Worm (Caenorhabditis elegans) whole organism, midembryonic: ENCODE measurements around the gene daam-1.

Source experiments
- cog-1 ChIP-seq: sonication (generic microtip); optimal IDR thresholded peaks from 2 replicates; lab custom pipeline; 2016; ENCODE audit warnings: missing genetic modification characterization, missing compliant biosample characterization
- flt-1 ChIP-seq: fragments of 200-800 bp; sonication (Bioruptor generic); IDR thresholded peaks from 2 replicates; pipeline ENCODE4 v1.3.6; 2022; ENCODE audit warnings: missing genetic modification characterization, missing compliant biosample characterization
- klf-2 ChIP-seq: fragments of 200-800 bp; sonication (Bioruptor generic); conservative IDR thresholded peaks from 2 replicates; pipeline ENCODE4 v1.3.6; 2022; ENCODE audit warnings: missing genetic modification reagents, missing genetic modification characterization, missing compliant biosample characterization
- med-1 ChIP-seq: sonication (generic microtip); optimal IDR thresholded peaks from 2 replicates; lab custom pipeline; 2017; ENCODE audit warnings: missing genetic modification characterization, mild to moderate bottlenecking, missing compliant biosample characterization, antibody characterized with exemption, missing genetic modification reagents; ENCODE audit not compliant: insufficient read depth
- ref-1 ChIP-seq: fragments of 200-800 bp; sonication (Bioruptor generic); conservative IDR thresholded peaks from 2 replicates; pipeline ENCODE4 v1.3.6; 2022; ENCODE audit warnings: missing genetic modification reagents, missing genetic modification characterization, missing compliant biosample characterization
- tab-1 ChIP-seq: fragments of 200-800 bp; sonication (Bioruptor generic); IDR thresholded peaks from 2 replicates; pipeline ENCODE4 v1.3.6; 2022; ENCODE audit warnings: missing genetic modification characterization, missing compliant biosample characterization
- ztf-23 ChIP-seq: fragments of 200-800 bp; sonication (Bioruptor generic); IDR thresholded peaks from 2 replicates; pipeline ENCODE4 v1.3.6; 2022; ENCODE audit warnings: missing genetic modification reagents, missing genetic modification characterization, missing compliant biosample characterization
- ztf-29 ChIP-seq: fragments of 200-800 bp; sonication (Bioruptor generic); IDR thresholded peaks from 2 replicates; pipeline ENCODE4 v1.3.6; 2022; ENCODE audit warnings: missing genetic modification reagents, missing genetic modification characterization, missing compliant biosample characterization

- peak; percentile 90 for TF ChIP-seq ztf-23
- TF ChIP-seq tab-1 (GFP tag; lab: Robert Waterston, UW): peak; percentile 88
- peak; percentile 72 for TF ChIP-seq ref-1
- peak; percentile 85 for TF ChIP-seq klf-2 (GFP tag; lab: Robert Waterston, UW)
- peak; percentile 81 for TF ChIP-seq ztf-29 (GFP tag; lab: Robert Waterston, UW)
- TF ChIP-seq flt-1: peak; percentile 90
- no peak for TF ChIP-seq cog-1 (tag; lab: Kevin White, UChicago)
- peak; percentile 57 for TF ChIP-seq med-1 (GFP tag; lab: Kevin White, UChicago)
These were observed 30.3 kb downstream of the daam-1 start for ce11 chrV:53286-53685.
